Fruit fly (Drosophila melanogaster): ENCODE measurements around the gene Hsc70-2.
A peak's percentile ranks its signal among the peaks of the same experiment; 100 is the strongest.

Hsc70-2 gene

DNA sequence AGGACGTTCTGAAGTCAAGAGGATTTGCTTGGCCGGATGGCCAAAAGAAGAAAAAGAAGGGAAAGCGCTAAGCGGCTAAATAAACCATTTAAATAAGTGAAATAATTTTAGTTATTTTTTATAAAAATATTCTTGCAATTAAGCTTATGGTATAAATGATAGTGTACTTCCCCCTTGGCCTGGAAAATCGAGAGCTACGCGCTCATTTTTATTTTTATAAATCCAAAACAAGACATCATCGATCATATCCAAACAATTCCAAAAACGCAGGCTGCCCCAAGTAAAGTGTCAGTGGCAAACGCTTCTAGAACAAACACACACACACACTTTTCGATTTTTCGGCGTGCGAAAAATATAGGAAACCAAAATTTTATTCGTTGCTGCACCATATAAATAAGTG is at the start of gene Hsc70-2:
Gene Hsc70-2, plus strand, starts transcription at position 301 of the 400 bp plus-strand sequence.
- TF ChIP-seq usp (GFP tag; optimal IDR thresholded peaks at IDR 0.05) (no peak), CG8478 (optimal IDR thresholded peaks at IDR 0.05) (no peak), EcR (GFP tag; optimal IDR thresholded peaks at IDR 0.05) (no peak), pan (optimal IDR thresholded peaks at IDR 0.05) (no peak), psq (optimal IDR thresholded peaks at IDR 0.05) (no peak), Dll (optimal IDR thresholded peaks at IDR 0.05) (no peak)

DNA sequence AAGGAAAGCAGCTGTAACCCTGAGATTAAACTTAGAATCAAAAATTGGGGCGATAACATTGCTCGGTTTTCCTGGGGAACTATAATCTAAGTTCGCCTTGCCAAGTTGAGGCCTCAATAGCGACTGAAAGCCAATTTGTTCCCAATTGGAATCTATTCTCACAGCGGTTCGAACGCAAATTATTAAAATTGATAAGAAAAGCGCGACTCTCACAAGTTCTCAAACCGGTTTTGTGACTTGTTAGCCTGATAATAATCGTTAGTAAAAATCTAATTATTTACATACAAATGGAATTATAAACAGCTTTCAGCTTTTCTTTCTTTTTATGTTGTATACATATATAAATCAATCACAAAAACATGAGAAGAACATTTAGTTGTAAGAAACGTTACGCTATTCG is 49.5 kb upstream of the Hsc70-2 start, which contains the start of gene yellow-f2:
Gene yellow-f2, minus strand, starts transcription at position 101 of the 400 bp plus-strand sequence.
- TF ChIP-seq usp (GFP tag; optimal IDR thresholded peaks at IDR 0.05) (no peak), EcR (GFP tag; optimal IDR thresholded peaks at IDR 0.05) (no peak), pan (optimal IDR thresholded peaks at IDR 0.05) (no peak), CG8478 (optimal IDR thresholded peaks at IDR 0.05) (no peak), Dll (optimal IDR thresholded peaks at IDR 0.05) (no peak), psq (optimal IDR thresholded peaks at IDR 0.05) (no peak)

DNA sequence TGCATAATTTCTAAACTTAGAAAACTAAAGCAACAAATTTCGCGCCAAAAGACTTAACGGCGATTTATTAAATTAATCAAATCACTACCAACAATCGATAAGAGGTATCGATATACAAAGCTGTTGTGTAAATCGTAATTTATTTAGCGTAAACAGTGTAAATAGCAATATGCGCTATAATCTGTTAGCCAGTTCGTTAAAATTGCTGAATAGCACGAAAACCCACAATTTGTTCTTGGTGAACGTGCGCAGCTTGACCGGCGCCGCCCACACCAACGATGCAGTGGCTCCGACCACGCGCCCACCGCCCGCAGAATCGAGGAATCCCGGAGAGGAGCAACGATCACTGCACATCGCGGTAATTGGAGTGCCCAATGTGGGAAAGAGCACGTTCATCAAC is 49.0 kb upstream of the Hsc70-2 start, which contains the start of gene CG7488:
Gene CG7488, plus strand, starts transcription at position 99 of the 400 bp plus-strand sequence.
- TF ChIP-seq psq (optimal IDR thresholded peaks at IDR 0.05), result no peak
- TF ChIP-seq pan (optimal IDR thresholded peaks at IDR 0.05), result no peak
- TF ChIP-seq CG8478 (optimal IDR thresholded peaks at IDR 0.05), result no peak
- no peak for TF ChIP-seq usp (GFP tag; optimal IDR thresholded peaks at IDR 0.05)
- no peak for TF ChIP-seq EcR (GFP tag; optimal IDR thresholded peaks at IDR 0.05)
- no peak for TF ChIP-seq Dll (optimal IDR thresholded peaks at IDR 0.05)

DNA sequence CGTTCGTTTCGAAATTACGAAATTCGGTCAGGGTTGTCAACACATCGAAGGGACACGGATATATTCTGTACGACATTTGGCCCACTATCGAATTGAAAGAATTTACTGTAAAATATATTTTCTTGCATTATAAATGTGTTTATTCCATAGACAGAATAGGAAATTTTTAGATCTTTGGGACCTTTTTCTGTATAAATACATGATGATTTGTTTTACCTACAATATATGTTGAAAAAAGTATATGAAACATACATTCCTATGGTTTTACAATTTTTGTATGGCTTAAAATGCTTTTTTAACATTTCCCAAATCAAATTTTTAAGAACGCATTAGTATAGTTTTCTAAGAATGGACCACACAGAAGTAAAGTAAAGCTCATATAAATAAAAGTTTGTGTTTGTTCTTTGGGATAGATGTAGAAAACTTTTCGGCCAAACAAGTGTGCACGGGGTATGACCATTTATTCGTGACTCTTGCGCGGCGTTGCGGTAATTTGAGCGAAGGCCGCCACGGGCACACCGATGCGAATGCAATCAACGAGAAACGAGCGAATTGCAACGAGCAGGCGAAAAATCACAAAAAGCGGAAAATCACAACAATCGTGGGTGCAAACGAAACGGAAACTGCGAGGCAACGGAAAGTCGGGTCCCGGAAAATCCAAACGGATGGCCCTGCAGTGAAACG is 46.9 kb upstream of the Hsc70-2 start, which contains the start of the genes CG17327, CG44194 and CG7518:
Gene CG17327, minus strand, starts transcription at position 177 of the 684 bp plus-strand sequence.
Gene CG44194, minus strand, starts transcription at position 177 of the 684 bp plus-strand sequence.
Gene CG7518, plus strand, starts transcription at position 540 of the 684 bp plus-strand sequence.
- TF ChIP-seq pan (optimal IDR thresholded peaks at IDR 0.05) (no peak), usp (GFP tag; optimal IDR thresholded peaks at IDR 0.05) (no peak), CG8478 (optimal IDR thresholded peaks at IDR 0.05) (no peak), Dll (optimal IDR thresholded peaks at IDR 0.05) (no peak), psq (optimal IDR thresholded peaks at IDR 0.05) (no peak)

DNA sequence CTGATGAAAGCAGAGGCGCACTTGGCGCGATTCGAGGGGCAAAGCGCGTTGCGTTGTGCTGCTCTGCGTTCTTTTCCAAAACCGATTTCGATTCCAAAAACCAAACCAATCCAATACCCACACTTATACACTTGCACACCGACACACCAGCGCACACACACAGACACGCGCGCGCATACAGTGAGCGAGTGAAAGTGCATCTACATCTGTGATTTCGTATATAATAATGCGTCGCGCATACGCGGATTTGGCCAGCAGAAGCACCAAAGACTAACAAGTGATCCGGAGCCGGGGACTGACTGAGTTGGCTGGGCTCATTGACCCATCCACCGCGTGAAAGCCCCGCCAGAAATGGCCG is 46.3 kb upstream of the Hsc70-2 start:
- TF ChIP-seq CG8478 (optimal IDR thresholded peaks at IDR 0.05), result no peak
- no peak for TF ChIP-seq pan (optimal IDR thresholded peaks at IDR 0.05)
- TF ChIP-seq usp (GFP tag; optimal IDR thresholded peaks at IDR 0.05), result no peak
- TF ChIP-seq EcR (GFP tag; optimal IDR thresholded peaks at IDR 0.05), result no peak
- TF ChIP-seq Dll (optimal IDR thresholded peaks at IDR 0.05), result no peak
- TF ChIP-seq psq (optimal IDR thresholded peaks at IDR 0.05), result no peak

DNA sequence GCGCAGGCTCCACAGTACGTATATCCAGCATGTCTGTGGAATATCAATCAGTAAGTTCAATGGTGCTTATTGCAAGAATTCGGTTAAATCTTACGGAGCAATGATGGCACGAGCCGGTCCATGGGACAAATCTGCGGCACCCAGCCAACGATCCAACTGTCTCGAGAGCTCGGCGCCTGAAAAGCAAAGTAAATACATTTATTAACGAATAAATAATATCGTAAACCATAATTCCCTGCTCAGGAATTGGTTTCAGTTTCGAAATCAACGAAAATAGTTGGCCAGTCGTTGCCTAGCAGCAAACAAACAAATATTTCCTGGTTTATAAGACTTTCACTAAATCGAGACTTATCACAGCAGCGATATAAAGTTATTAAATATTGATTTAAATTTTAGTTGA is 35.0 kb upstream of the Hsc70-2 start, which contains the start of gene CG11656:
Gene CG11656, plus strand, starts transcription at position 301 of the 400 bp plus-strand sequence.
- no peak for TF ChIP-seq Dll (optimal IDR thresholded peaks at IDR 0.05)

DNA sequence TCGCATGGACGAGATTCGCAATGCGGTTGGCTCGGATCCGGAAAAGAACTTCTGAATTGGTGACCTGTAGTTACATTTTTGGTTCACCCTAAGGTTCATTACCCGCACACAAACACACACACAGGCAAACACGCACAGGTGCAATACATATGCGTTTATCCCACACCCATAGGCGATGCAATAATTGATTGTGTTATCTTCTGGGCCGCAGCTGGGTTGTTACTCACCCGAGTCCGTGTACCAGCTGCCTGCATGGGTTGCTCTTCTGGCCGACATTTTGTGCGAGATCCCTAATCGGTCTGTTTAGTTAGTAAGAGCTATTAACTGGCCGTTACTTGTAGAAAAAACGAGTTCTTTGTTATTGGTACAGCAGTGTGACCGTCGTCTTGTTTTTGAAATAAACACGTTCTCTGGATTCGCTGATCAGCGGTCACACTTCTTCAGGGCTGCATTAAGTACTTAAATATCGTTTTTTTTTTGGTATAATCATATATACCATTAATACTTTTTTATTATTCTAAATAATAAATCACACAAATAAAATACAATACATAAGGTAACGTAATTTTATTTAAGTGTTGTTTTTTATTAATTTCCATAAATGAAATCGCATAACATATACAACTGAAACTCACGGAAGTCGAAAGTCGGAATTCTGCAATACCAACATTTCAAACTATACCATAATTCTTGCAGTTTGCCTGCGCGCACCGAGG is 33.5 kb upstream of the Hsc70-2 start, which contains the start of gene CG8031:
Gene CG8031, minus strand, starts transcription at position 406 of the 716 bp plus-strand sequence.
- TF ChIP-seq Dll (optimal IDR thresholded peaks at IDR 0.05) (peak; percentile 51), usp (GFP tag; optimal IDR thresholded peaks at IDR 0.05) (no peak), EcR (GFP tag; optimal IDR thresholded peaks at IDR 0.05) (peak in 1 of 2 experiments; percentile 71)

DNA sequence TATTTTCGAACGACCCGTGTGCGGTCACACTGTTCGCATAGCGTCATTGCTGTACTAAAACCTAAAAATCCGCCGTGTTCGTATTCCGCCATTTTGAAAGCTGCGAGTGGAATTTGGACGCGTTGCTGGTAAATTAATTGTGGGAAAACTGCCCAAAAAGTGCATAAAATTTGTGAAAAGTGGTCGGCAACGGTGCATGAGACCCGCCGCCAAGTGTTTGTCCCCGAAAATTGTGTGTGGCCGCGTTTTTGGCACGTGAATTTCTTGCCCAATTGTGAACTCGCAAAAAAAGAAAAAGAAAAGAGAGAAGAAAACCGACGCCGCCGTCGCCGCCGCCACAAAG is 33.0 kb upstream of the Hsc70-2 start, which contains the start of gene CtBP:
Gene CtBP, plus strand, starts transcription at position 29 of the 343 bp plus-strand sequence.
- TF ChIP-seq CG8478 (optimal IDR thresholded peaks at IDR 0.05), result no peak
- no peak for TF ChIP-seq EcR (GFP tag; optimal IDR thresholded peaks at IDR 0.05)
- no peak for TF ChIP-seq psq (optimal IDR thresholded peaks at IDR 0.05)
- no peak for TF ChIP-seq pan (optimal IDR thresholded peaks at IDR 0.05)
- no peak for TF ChIP-seq usp (GFP tag; optimal IDR thresholded peaks at IDR 0.05)
- TF ChIP-seq Dll (optimal IDR thresholded peaks at IDR 0.05), result no peak

DNA sequence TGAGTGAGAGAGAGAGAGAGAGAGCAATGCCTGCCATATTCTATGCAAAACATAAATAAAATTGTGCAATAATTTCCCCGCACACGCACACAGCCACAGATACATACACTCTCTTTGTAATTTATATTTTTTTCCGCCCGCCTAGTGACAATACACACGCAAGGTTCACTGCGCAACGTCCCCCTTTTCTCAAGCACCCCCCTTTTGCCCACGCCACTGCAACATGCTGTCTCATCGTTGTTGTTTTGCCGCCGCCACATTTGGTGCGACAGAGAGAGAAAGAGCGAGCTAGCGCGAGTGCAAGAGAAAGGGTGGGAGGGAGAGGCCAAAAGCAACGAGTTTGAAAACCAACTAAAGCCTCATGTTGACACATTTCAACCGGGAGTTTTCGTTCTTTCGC is 32.2 kb upstream of the Hsc70-2 start:
- peak in 1 of 2 experiments; percentile 3 for TF ChIP-seq EcR (GFP tag; optimal IDR thresholded peaks at IDR 0.05)
- no peak for TF ChIP-seq psq (optimal IDR thresholded peaks at IDR 0.05)
- TF ChIP-seq Dll (optimal IDR thresholded peaks at IDR 0.05), result peak; percentile 29
- peak; percentile 85 for TF ChIP-seq CG8478 (optimal IDR thresholded peaks at IDR 0.05)

DNA sequence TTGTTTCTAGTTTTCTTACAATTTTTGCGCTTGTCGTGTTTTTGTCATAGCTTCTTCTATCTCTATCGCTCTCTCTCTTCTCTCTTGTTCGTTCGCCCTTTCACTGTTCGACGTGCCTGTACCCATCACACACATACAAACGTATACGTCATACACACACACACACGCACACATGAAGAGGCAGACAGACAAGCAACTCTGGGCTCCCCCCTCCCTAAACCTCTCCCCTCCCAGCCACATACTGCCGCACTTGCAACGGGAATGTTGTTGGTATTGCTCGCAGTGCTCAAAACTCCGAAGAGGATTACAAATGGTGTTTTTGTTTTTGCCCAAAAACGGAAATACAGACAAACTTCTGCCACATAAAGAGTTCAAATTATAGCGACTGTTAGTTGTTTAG is 31.6 kb upstream of the Hsc70-2 start:
- TF ChIP-seq pan (optimal IDR thresholded peaks at IDR 0.05), result no peak
- TF ChIP-seq usp (GFP tag; optimal IDR thresholded peaks at IDR 0.05), result no peak
- TF ChIP-seq EcR (GFP tag; optimal IDR thresholded peaks at IDR 0.05), result no peak
- TF ChIP-seq psq (optimal IDR thresholded peaks at IDR 0.05), result no peak
- TF ChIP-seq CG8478 (optimal IDR thresholded peaks at IDR 0.05), result no peak
- TF ChIP-seq Dll (optimal IDR thresholded peaks at IDR 0.05), result no peak

DNA sequence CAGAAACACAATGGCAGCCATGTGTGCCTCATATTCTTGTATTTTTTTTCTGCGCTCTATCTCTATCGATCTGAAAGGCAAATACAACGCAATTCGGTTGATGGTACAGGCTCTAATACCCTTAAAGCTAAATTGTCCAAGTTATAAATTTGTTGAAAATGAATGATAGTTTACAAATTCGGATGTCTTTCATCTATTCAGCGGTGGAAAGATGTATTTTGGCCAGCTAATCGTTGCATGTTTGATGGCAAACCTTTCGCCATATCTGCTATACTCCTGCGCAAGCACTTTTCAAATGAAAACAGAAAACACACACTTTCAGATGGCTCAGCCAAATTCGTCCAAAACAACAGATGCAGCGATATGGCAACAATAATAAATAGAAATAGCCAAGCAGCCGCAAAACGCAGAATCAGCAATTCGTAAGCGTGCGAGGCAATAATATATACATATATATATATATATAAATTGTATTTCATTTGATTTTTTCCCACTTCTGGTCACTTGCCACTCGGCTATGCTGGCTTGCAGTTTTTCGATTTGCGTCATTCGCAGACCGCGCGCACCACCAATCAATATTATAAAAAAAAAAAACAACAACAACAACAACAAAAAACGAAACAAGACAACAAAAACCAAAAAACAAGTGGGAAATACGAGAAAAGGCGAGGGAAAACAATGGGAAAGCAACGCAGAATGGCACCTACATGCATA is 30.2 kb upstream of the Hsc70-2 start:
- TF ChIP-seq CG8478 (optimal IDR thresholded peaks at IDR 0.05) (no peak), usp (GFP tag; optimal IDR thresholded peaks at IDR 0.05) (no peak), pan (optimal IDR thresholded peaks at IDR 0.05) (no peak), Dll (optimal IDR thresholded peaks at IDR 0.05) (no peak), psq (optimal IDR thresholded peaks at IDR 0.05) (no peak), EcR (GFP tag; optimal IDR thresholded peaks at IDR 0.05) (no peak)

DNA sequence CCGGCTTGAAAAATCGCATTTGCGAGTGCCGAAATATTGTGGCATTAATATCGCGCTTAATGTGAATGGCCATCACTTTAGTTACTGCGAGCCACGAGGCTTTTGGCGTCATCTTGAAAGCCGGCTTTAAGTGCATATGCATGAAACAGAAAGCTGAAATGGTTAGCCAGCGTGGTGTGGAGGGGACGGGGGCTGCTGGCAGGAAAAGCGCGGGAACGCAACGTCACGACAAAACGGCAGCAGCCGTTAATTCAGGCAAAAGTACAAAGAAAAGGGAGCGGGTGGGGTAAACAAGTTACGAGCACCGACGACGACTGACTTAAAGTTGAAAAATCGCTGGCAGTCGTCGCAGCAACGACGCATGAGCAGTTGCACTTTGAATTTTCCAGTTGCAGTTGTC is 29.2 kb upstream of the Hsc70-2 start:
- TF ChIP-seq EcR (GFP tag; optimal IDR thresholded peaks at IDR 0.05) (no peak), CG8478 (optimal IDR thresholded peaks at IDR 0.05) (no peak), usp (GFP tag; optimal IDR thresholded peaks at IDR 0.05) (no peak), pan (optimal IDR thresholded peaks at IDR 0.05) (no peak), Dll (optimal IDR thresholded peaks at IDR 0.05) (no peak), psq (optimal IDR thresholded peaks at IDR 0.05) (no peak)

Data from whole organism.